Fruit fly (Drosophila melanogaster): Measurements from ENCODE around the gene yip2.

Gene yip2

dm6 chr2L:9897296-9897695 lies 17.8 kb upstream of the yip2 start, which contains the start of gene RpS2 (continued):
- peak; percentile 75 for TF ChIP-seq nom (GFP tag; optimal IDR thresholded peaks at IDR 0.05)
- TF ChIP-seq CG14860 (GFP tag; IDR thresholded peaks at IDR 0.05; ENCODE audit: partially characterized antibody): peak; percentile 98
- no peak for TF ChIP-seq tio (GFP tag; optimal IDR thresholded peaks at IDR 0.05)
- peak; percentile 59 for TF ChIP-seq CG17385 (GFP tag; optimal IDR thresholded peaks at IDR 0.05)
- TF ChIP-seq usp (GFP tag; optimal IDR thresholded peaks at IDR 0.05): no peak
- no peak for TF ChIP-seq twi (tag; optimal IDR thresholded peaks at IDR 0.05)
- TF ChIP-seq YL-1 (GFP tag; optimal IDR thresholded peaks at IDR 0.05): peak; percentile 92
- TF ChIP-seq BEAF-32 (GFP tag; optimal IDR thresholded peaks at IDR 0.05): peak; percentile 97
- TF ChIP-seq fd64A (GFP tag; optimal IDR thresholded peaks at IDR 0.05): no peak
- no peak for TF ChIP-seq CG16779 (GFP tag; IDR thresholded peaks at IDR 0.05)
- no peak for TF ChIP-seq klu (GFP tag; IDR thresholded peaks at IDR 0.05)
- no peak for TF ChIP-seq CG1832 (GFP tag; optimal IDR thresholded peaks at IDR 0.05)
- TF ChIP-seq psq (GFP tag; optimal IDR thresholded peaks at IDR 0.05): no peak
- TF ChIP-seq CG2889 (GFP tag; IDR thresholded peaks at IDR 0.05): no peak; the same call in 2 of the 3 replicates
- peak; percentile 13 for TF ChIP-seq Jarid2 (GFP tag; optimal IDR thresholded peaks at IDR 0.05)
- peak; percentile 3 for TF ChIP-seq CG12219 (GFP tag; optimal IDR thresholded peaks at IDR 0.05)
- no peak for TF ChIP-seq yki (optimal IDR thresholded peaks at IDR 0.05)
- TF ChIP-seq CG10462 (GFP tag; optimal IDR thresholded peaks at IDR 0.05): no peak
- TF ChIP-seq CG11560 (tag; IDR thresholded peaks at IDR 0.05): no peak
- TF ChIP-seq az2 (GFP tag; optimal IDR thresholded peaks at IDR 0.05): no peak
- no peak for TF ChIP-seq ranshi (GFP tag; IDR thresholded peaks at IDR 0.05)
- TF ChIP-seq CG18764 (GFP tag; optimal IDR thresholded peaks at IDR 0.05): no peak
- TF ChIP-seq ind (GFP tag; optimal IDR thresholded peaks at IDR 0.05): no peak
- TF ChIP-seq Six4 (GFP tag; optimal IDR thresholded peaks at IDR 0.05): no peak
- TF ChIP-seq da (GFP tag; optimal IDR thresholded peaks at IDR 0.05): no peak
- peak; percentile 83 for TF ChIP-seq NC2β (GFP tag; optimal IDR thresholded peaks at IDR 0.05)
- no peak for TF ChIP-seq CG7928 (GFP tag; optimal IDR thresholded peaks at IDR 0.05)
- peak; percentile 31 for TF ChIP-seq ATbp (GFP tag; optimal IDR thresholded peaks at IDR 0.05)
- no peak for TF ChIP-seq lola (GFP tag; optimal IDR thresholded peaks at IDR 0.05)
- TF ChIP-seq org-1 (GFP tag; optimal IDR thresholded peaks at IDR 0.05): no peak
- TF ChIP-seq CG33557 (GFP tag; optimal IDR thresholded peaks at IDR 0.05): no peak
- TF ChIP-seq CG9932 (GFP tag; IDR thresholded peaks at IDR 0.05): peak; percentile 77
- TF ChIP-seq ap (GFP tag; IDR thresholded peaks at IDR 0.05): no peak
- peak; percentile 100 for TF ChIP-seq bbx (GFP tag; IDR thresholded peaks at IDR 0.05; ENCODE audit: partially characterized antibody)
- TF ChIP-seq ssp (GFP tag; IDR thresholded peaks at IDR 0.05): no peak
- TF ChIP-seq CG7556 (GFP tag; optimal IDR thresholded peaks at IDR 0.05): no peak
- TF ChIP-seq tna (GFP tag; IDR thresholded peaks at IDR 0.05; ENCODE audit: partially characterized antibody): peak; percentile 97
- peak; percentile 67 for TF ChIP-seq Rfx (GFP tag; IDR thresholded peaks at IDR 0.05)
- TF ChIP-seq CG8924 (tag; optimal IDR thresholded peaks at IDR 0.05): peak; percentile 29
- TF ChIP-seq Sry-δ (GFP tag; optimal IDR thresholded peaks at IDR 0.05): peak; percentile 90
- TF ChIP-seq zen (tag; optimal IDR thresholded peaks at IDR 0.05): peak; percentile 3
- TF ChIP-seq lbe (GFP tag; optimal IDR thresholded peaks at IDR 0.05): peak; percentile 69
- TF ChIP-seq Hey (tag; optimal IDR thresholded peaks at IDR 0.05): no peak
- TF ChIP-seq Abd-B (GFP tag; optimal IDR thresholded peaks at IDR 0.05): no peak
- TF ChIP-seq Fer1 (GFP tag; optimal IDR thresholded peaks at IDR 0.05): peak; percentile 52
- TF ChIP-seq corto (GFP tag; optimal IDR thresholded peaks at IDR 0.05): no peak
- TF ChIP-seq CG12659 (GFP tag; optimal IDR thresholded peaks at IDR 0.05): peak; percentile 82
- no peak for TF ChIP-seq B-H1 (GFP tag; IDR thresholded peaks at IDR 0.05)
- no peak for TF ChIP-seq CG1647 (GFP tag; optimal IDR thresholded peaks at IDR 0.05)
- no peak for TF ChIP-seq Oli (tag; optimal IDR thresholded peaks at IDR 0.05)
- TF ChIP-seq CG4282 (GFP tag; optimal IDR thresholded peaks at IDR 0.05): no peak
- peak; percentile 87 for TF ChIP-seq chm (GFP tag; IDR thresholded peaks at IDR 0.05)

All from whole organism, embryonic.